Worm (Caenorhabditis elegans) whole organism, L1 larva: Measurements from ENCODE around the gene Y49E10.21.

Source experiments
- blmp-1 ChIP-seq: fragments of 150-350 bp; optimal IDR thresholded peaks from 2 replicates; lab custom pipeline; 2014; ENCODE audit warnings: missing biosample characterization, missing genetic modification characterization
- elt-3 ChIP-seq, 6 experiments: fragments of 150-350 bp in 1 of 6; sonication (generic microtip); optimal IDR thresholded peaks; 2 replicates each; lab custom pipeline; 2017 to 2018; ENCODE audit warnings: missing biosample characterization in 6 of 6, missing genetic modification characterization in 6 of 6, inconsistent platforms in 1 of 6

- TF ChIP-seq blmp-1 (no peak), elt-3 (tag; optimal IDR thresholded peaks at IDR 0.05; lab: Kevin White, UChicago) (no peak)
Measured at ce11 chrIII:12466310-12466709, 8.9 kb downstream of the Y49E10.21 start, which contains the start of gene pstk-1.
